1 fruit fly cellular context compared by ENCODE assay signal in genomic region chr3L:17531397-17531796, dm6.
TF ChIP-seq lines count a peak whose summit lies in the region.

No protein-coding gene starts in this region.

TF ChIP-seq in whole organism, embryonic, 481 proteins besides CTCF, POLR2A, EP300 and RAD21 (continued from another document):
- no peak for TF ChIP-seq CG6272 (GFP tag; IDR thresholded peaks at IDR 0.05; lab: Robert Waterston, UW)
- no peak for TF ChIP-seq CG10366 (GFP tag; IDR thresholded peaks at IDR 0.05; lab: Robert Waterston, UW)
- TF ChIP-seq MESR4 (GFP tag; optimal IDR thresholded peaks at IDR 0.05; lab: Kevin White, UChicago), result no peak
- no peak for TF ChIP-seq emc (GFP tag; optimal IDR thresholded peaks at IDR 0.05; lab: Kevin White, UChicago)
- no peak for TF ChIP-seq mam (GFP tag; optimal IDR thresholded peaks at IDR 0.05; lab: Kevin White, UChicago)
- no peak for TF ChIP-seq lilli (GFP tag; optimal IDR thresholded peaks at IDR 0.05; lab: Kevin White, UChicago)
- TF ChIP-seq CG10147 (GFP tag; optimal IDR thresholded peaks at IDR 0.05; lab: Kevin White, UChicago), result no peak
- TF ChIP-seq CG17802 (tag; optimal IDR thresholded peaks at IDR 0.05; lab: Kevin White, UChicago), result no peak
- no peak for TF ChIP-seq CG4707 (GFP tag; optimal IDR thresholded peaks at IDR 0.05; lab: Kevin White, UChicago)
- TF ChIP-seq CG14965 (GFP tag; optimal IDR thresholded peaks at IDR 0.05; lab: Kevin White, UChicago; ENCODE audit: borderline replicate concordance), result no peak
- TF ChIP-seq unpg (GFP tag; optimal IDR thresholded peaks at IDR 0.05; lab: Kevin White, UChicago), result peak; percentile 11
- TF ChIP-seq CG3065 (GFP tag; optimal IDR thresholded peaks at IDR 0.05; lab: Kevin White, UChicago), result no peak
- no peak for TF ChIP-seq Bteb2 (GFP tag; optimal IDR thresholded peaks at IDR 0.05; lab: Kevin White, UChicago)
- no peak for TF ChIP-seq ash1 (GFP tag; optimal IDR thresholded peaks at IDR 0.05; lab: Kevin White, UChicago)
- no peak for TF ChIP-seq D19B (GFP tag; optimal IDR thresholded peaks at IDR 0.05; lab: Kevin White, UChicago)
- no peak for TF ChIP-seq vfl (GFP tag; optimal IDR thresholded peaks at IDR 0.05; lab: Kevin White, UChicago)
- no peak for TF ChIP-seq wdn (GFP tag; IDR thresholded peaks at IDR 0.05; lab: Robert Waterston, UW)
- peak; percentile 40 for TF ChIP-seq sd (tag; optimal IDR thresholded peaks at IDR 0.05; lab: Kevin White, UChicago)
- no peak for TF ChIP-seq da (GFP tag; optimal IDR thresholded peaks at IDR 0.05; lab: Kevin White, UChicago)
- TF ChIP-seq CG18262 (tag; optimal IDR thresholded peaks at IDR 0.05; lab: Kevin White, UChicago), result no peak
- no peak for TF ChIP-seq trh (GFP tag; optimal IDR thresholded peaks at IDR 0.05; lab: Kevin White, UChicago)
- TF ChIP-seq CG32532 (GFP tag; IDR thresholded peaks at IDR 0.05; lab: Robert Waterston, UW), result no peak
- TF ChIP-seq Dref (GFP tag; IDR thresholded peaks at IDR 0.05; lab: Robert Waterston, UW), result no peak
- no peak for TF ChIP-seq trem (tag; optimal IDR thresholded peaks at IDR 0.05; lab: Kevin White, UChicago)
- TF ChIP-seq slp2 (GFP tag; optimal IDR thresholded peaks at IDR 0.05; lab: Kevin White, UChicago), result no peak
- no peak for TF ChIP-seq cas (GFP tag; IDR thresholded peaks at IDR 0.05; lab: Robert Waterston, UW)
- TF ChIP-seq Sox102F (GFP tag; optimal IDR thresholded peaks at IDR 0.05; lab: Kevin White, UChicago), result no peak
- peak; percentile 67 for TF ChIP-seq CG12769 (tag; optimal IDR thresholded peaks at IDR 0.05; lab: Kevin White, UChicago)
- peak; percentile 16 for TF ChIP-seq pros (GFP tag; optimal IDR thresholded peaks at IDR 0.05; lab: Kevin White, UChicago)
- no peak for TF ChIP-seq CG6854 (GFP tag; optimal IDR thresholded peaks at IDR 0.05; lab: Kevin White, UChicago)
- TF ChIP-seq CG5180 (GFP tag; optimal IDR thresholded peaks at IDR 0.05; lab: Kevin White, UChicago), result peak; percentile 0
- no peak for TF ChIP-seq CG10462 (GFP tag; optimal IDR thresholded peaks at IDR 0.05; lab: Kevin White, UChicago)
- TF ChIP-seq tx (GFP tag; optimal IDR thresholded peaks at IDR 0.05; lab: Kevin White, UChicago), result no peak
- TF ChIP-seq CG11247 (GFP tag; IDR thresholded peaks at IDR 0.05; lab: Robert Waterston, UW), result no peak
- no peak for TF ChIP-seq Fer2 (tag; optimal IDR thresholded peaks at IDR 0.05; lab: Kevin White, UChicago)
- TF ChIP-seq CG17361 (GFP tag; IDR thresholded peaks at IDR 0.05; lab: Robert Waterston, UW), result no peak
- TF ChIP-seq Blimp-1 (GFP tag; optimal IDR thresholded peaks at IDR 0.05; lab: Kevin White, UChicago), result no peak
- no peak for TF ChIP-seq CG7786 (GFP tag; optimal IDR thresholded peaks at IDR 0.05; lab: Kevin White, UChicago)
- no peak for TF ChIP-seq dimm (GFP tag; IDR thresholded peaks at IDR 0.05; lab: Robert Waterston, UW)
- no peak for TF ChIP-seq Mad (GFP tag; optimal IDR thresholded peaks at IDR 0.05; lab: Kevin White, UChicago)
- no peak for TF ChIP-seq kni (GFP tag; optimal IDR thresholded peaks at IDR 0.05; lab: Kevin White, UChicago)
- no peak for TF ChIP-seq Neu2 (GFP tag; optimal IDR thresholded peaks at IDR 0.05; lab: Kevin White, UChicago; ENCODE audit: borderline replicate concordance)
- TF ChIP-seq PHDP (tag; optimal IDR thresholded peaks at IDR 0.05; lab: Kevin White, UChicago), result peak; percentile 9
- no peak for TF ChIP-seq CG10565 (GFP tag; optimal IDR thresholded peaks at IDR 0.05; lab: Kevin White, UChicago)
- no peak for TF ChIP-seq CG1529 (GFP tag; optimal IDR thresholded peaks at IDR 0.05; lab: Kevin White, UChicago)
- no peak for TF ChIP-seq CG31365 (tag; optimal IDR thresholded peaks at IDR 0.05; lab: Kevin White, UChicago)
- TF ChIP-seq gsb (GFP tag; IDR thresholded peaks at IDR 0.05; lab: Robert Waterston, UW), result no peak
- TF ChIP-seq CG42726 (GFP tag; IDR thresholded peaks at IDR 0.05; lab: Robert Waterston, UW; ENCODE audit: partially characterized antibody), result no peak
- TF ChIP-seq CG11723 (GFP tag; optimal IDR thresholded peaks at IDR 0.05; lab: Kevin White, UChicago), result no peak
- TF ChIP-seq CG33557 (GFP tag; optimal IDR thresholded peaks at IDR 0.05; lab: Kevin White, UChicago), result no peak
- no peak for TF ChIP-seq Bgb (GFP tag; IDR thresholded peaks at IDR 0.05; lab: Robert Waterston, UW; ENCODE audit: partially characterized antibody)
- no peak for TF ChIP-seq sqz (GFP tag; optimal IDR thresholded peaks at IDR 0.05; lab: Kevin White, UChicago)
- TF ChIP-seq CG12155 (GFP tag; optimal IDR thresholded peaks at IDR 0.05; lab: Kevin White, UChicago), result no peak
- peak; percentile 35 for TF ChIP-seq pfk (GFP tag; optimal IDR thresholded peaks at IDR 0.05; lab: Kevin White, UChicago)
- no peak for TF ChIP-seq NFAT (GFP tag; IDR thresholded peaks at IDR 0.05; lab: Robert Waterston, UW)
- no peak for TF ChIP-seq danr (GFP tag; IDR thresholded peaks at IDR 0.05; lab: Robert Waterston, UW)
- no peak for TF ChIP-seq lola (GFP tag; optimal IDR thresholded peaks at IDR 0.05; lab: Kevin White, UChicago)
- TF ChIP-seq CG3838 (GFP tag; optimal IDR thresholded peaks at IDR 0.05; lab: Kevin White, UChicago), result no peak
- TF ChIP-seq CG17328 (GFP tag; IDR thresholded peaks at IDR 0.05; lab: Robert Waterston, UW), result no peak
- TF ChIP-seq CG1233 (GFP tag; optimal IDR thresholded peaks at IDR 0.05; lab: Kevin White, UChicago), result no peak
- TF ChIP-seq CG15601 (tag; optimal IDR thresholded peaks at IDR 0.05; lab: Kevin White, UChicago), result no peak
- no peak for TF ChIP-seq CG7928 (GFP tag; optimal IDR thresholded peaks at IDR 0.05; lab: Kevin White, UChicago)
- no peak for TF ChIP-seq croc (GFP tag; conservative IDR thresholded peaks at IDR 0.05; lab: Robert Waterston, UW)
- TF ChIP-seq eve (GFP tag; optimal IDR thresholded peaks at IDR 0.05; lab: Kevin White, UChicago), result peak in 1 of 2 experiments; percentile 40
- TF ChIP-seq CG10267 (tag; optimal IDR thresholded peaks at IDR 0.05; lab: Kevin White, UChicago), result no peak
- no peak for TF ChIP-seq CG8388 (GFP tag; optimal IDR thresholded peaks at IDR 0.05; lab: Kevin White, UChicago)
- TF ChIP-seq CG14860 (GFP tag; IDR thresholded peaks at IDR 0.05; lab: Robert Waterston, UW; ENCODE audit: partially characterized antibody), result no peak
- TF ChIP-seq slou (GFP tag; optimal IDR thresholded peaks at IDR 0.05; lab: Kevin White, UChicago), result no peak
- no peak for TF ChIP-seq Pdp1 (GFP tag; optimal IDR thresholded peaks at IDR 0.05; lab: Kevin White, UChicago)
- no peak for TF ChIP-seq knrl (GFP tag; IDR thresholded peaks at IDR 0.05; lab: Robert Waterston, UW; ENCODE audit: partially characterized antibody)
- no peak for TF ChIP-seq CG18764 (GFP tag; optimal IDR thresholded peaks at IDR 0.05; lab: Kevin White, UChicago)
- TF ChIP-seq Hr51 (GFP tag; optimal IDR thresholded peaks at IDR 0.05; lab: Kevin White, UChicago), result no peak
- no peak for TF ChIP-seq CG17186 (GFP tag; optimal IDR thresholded peaks at IDR 0.05; lab: Kevin White, UChicago)
- TF ChIP-seq TFAM (GFP tag; optimal IDR thresholded peaks at IDR 0.05; lab: Kevin White, UChicago), result no peak
- TF ChIP-seq CG6791 (GFP tag; IDR thresholded peaks at IDR 0.05; lab: Robert Waterston, UW; ENCODE audit: partially characterized antibody), result no peak
- no peak for TF ChIP-seq MTF-1 (GFP tag; optimal IDR thresholded peaks at IDR 0.05; lab: Kevin White, UChicago; ENCODE audit: borderline replicate concordance)
- TF ChIP-seq CG32767 (GFP tag; IDR thresholded peaks at IDR 0.05; lab: Robert Waterston, UW), result no peak
- no peak for TF ChIP-seq Tbp (GFP tag; optimal IDR thresholded peaks at IDR 0.05; lab: Kevin White, UChicago)
- no peak for TF ChIP-seq Fer3 (tag; optimal IDR thresholded peaks at IDR 0.05; lab: Kevin White, UChicago)
- no peak for TF ChIP-seq Ravus (GFP tag; IDR thresholded peaks at IDR 0.05; lab: Robert Waterston, UW)
- no peak for TF ChIP-seq Jarid2 (GFP tag; optimal IDR thresholded peaks at IDR 0.05; lab: Kevin White, UChicago)
- TF ChIP-seq CG34376 (GFP tag; optimal IDR thresholded peaks at IDR 0.05; lab: Kevin White, UChicago), result peak; percentile 98
- TF ChIP-seq CG2199 (GFP tag; IDR thresholded peaks at IDR 0.05; lab: Robert Waterston, UW), result no peak
- no peak for TF ChIP-seq CG31224 (GFP tag; IDR thresholded peaks at IDR 0.05; lab: Robert Waterston, UW)
